Fruit fly (Drosophila melanogaster) whole organism, pupa: ENCODE data around the gene MCTS1.

ENCODE experiments used
- CG13204 ChIP-seq: fragments of 200-800 bp; sonication (Bioruptor generic); optimal IDR thresholded peaks from 2 replicates; lab custom pipeline; 2018; ENCODE audit warnings: missing biosample characterization, mild to moderate bottlenecking, missing genetic modification characterization, moderate library complexity
- CG15710 ChIP-seq: fragments of 200-800 bp; sonication (Bioruptor generic); optimal IDR thresholded peaks from 2 replicates; lab custom pipeline; 2018; ENCODE audit warnings: missing biosample characterization, mild to moderate bottlenecking, missing genetic modification characterization, moderate library complexity
- CG4496 ChIP-seq: fragments of 200-800 bp; sonication (Bioruptor generic); IDR thresholded peaks from 3 replicates; pipeline ENCODE4 v1.3.6; 2022; ENCODE audit warnings: missing biosample characterization, missing genetic modification characterization
- CG8159 ChIP-seq: fragments of 200-800 bp; sonication (Bioruptor generic); optimal IDR thresholded peaks from 3 replicates; lab custom pipeline; 2018; ENCODE audit warnings: missing biosample characterization, mild to moderate bottlenecking, missing genetic modification characterization, moderate library complexity
- D1 ChIP-seq: fragments of 200-800 bp; sonication (Bioruptor generic); optimal IDR thresholded peaks from 2 replicates; lab custom pipeline; 2018; ENCODE audit warnings: missing biosample characterization, mild to moderate bottlenecking, missing genetic modification characterization, moderate library complexity
- EcR ChIP-seq: fragments of 200-800 bp; sonication (Bioruptor generic); optimal IDR thresholded peaks from 3 replicates; lab custom pipeline; 2019; ENCODE audit warnings: missing biosample characterization, missing genetic modification characterization, mild to moderate bottlenecking, moderate library complexity, missing genetic modification reagents
- Pif1A ChIP-seq: fragments of 200-800 bp; sonication (Bioruptor generic); optimal IDR thresholded peaks from 3 replicates; lab custom pipeline; 2016; ENCODE audit warnings: missing biosample characterization, missing genetic modification characterization
- Pif1B ChIP-seq: fragments of 200-800 bp; sonication (Bioruptor generic); optimal IDR thresholded peaks from 3 replicates; lab custom pipeline; 2016; ENCODE audit warnings: missing biosample characterization, missing genetic modification characterization
- fd96Ca ChIP-seq: fragments of 200-800 bp; sonication (Bioruptor generic); IDR thresholded peaks from 3 replicates; pipeline ENCODE4 v1.3.6; 2022; ENCODE audit warnings: missing biosample characterization, missing genetic modification characterization
- gl ChIP-seq: fragments of 200-800 bp; sonication (Bioruptor generic); optimal IDR thresholded peaks from 2 replicates; lab custom pipeline; 2018; ENCODE audit warnings: missing biosample characterization, mild to moderate bottlenecking, missing genetic modification characterization

DNA sequence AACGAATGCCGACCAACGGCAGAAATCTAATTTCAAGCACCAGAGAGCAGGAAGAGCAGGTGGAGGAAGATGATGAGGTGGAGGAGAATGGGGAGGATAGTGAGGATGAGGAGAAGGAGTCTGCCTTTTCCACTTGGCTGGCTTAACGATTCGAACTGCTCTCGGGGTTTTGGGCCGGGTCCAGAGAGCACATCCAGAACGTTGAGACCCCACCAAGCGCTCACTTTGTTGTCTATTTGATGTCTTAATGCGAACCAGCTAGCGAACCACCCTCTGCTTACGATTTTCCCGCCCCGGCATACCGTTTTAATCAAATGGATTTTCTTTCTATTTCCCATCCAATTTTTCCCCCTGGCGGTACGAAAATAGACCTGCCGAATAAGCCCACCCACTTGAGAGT lies 3.0 kb upstream of the MCTS1 start:
- TF ChIP-seq CG15710 (no peak), Pif1A (GFP tag; lab: Kevin White, UChicago) (no peak), fd96Ca (GFP tag; lab: Robert Waterston, UW) (no peak), Pif1B (GFP tag; lab: Kevin White, UChicago) (no peak), EcR (GFP tag; lab: Kevin White, UChicago) (no peak), CG13204 (GFP tag; lab: Kevin White, UChicago) (no peak), CG4496 (GFP tag; lab: Robert Waterston, UW) (no peak), CG8159 (tag; lab: Kevin White, UChicago) (no peak), D1 (tag; lab: Kevin White, UChicago) (no peak), gl (tag; lab: Kevin White, UChicago) (no peak)
